Worm (Caenorhabditis elegans) whole organism, young adult: ENCODE results near the gene F19B10.1.

Experiments used
- ama-1 ChIP-seq, 3 experiments: fragments of 150-350 bp in 1 of 3; sonication (generic microtip) in 2 of 3; optimal IDR thresholded peaks; 2 replicates each; lab custom pipeline; 2014 to 2018; ENCODE audit warnings: missing biosample characterization in 2 of 3, missing genetic modification characterization in 2 of 3, missing genetic modification reagents in 2 of 3
- attf-5 ChIP-seq: fragments of 200-800 bp; sonication (Bioruptor generic); optimal IDR thresholded peaks from 2 replicates; lab custom pipeline; 2018; ENCODE audit warnings: mild to moderate bottlenecking, missing genetic modification characterization, missing compliant biosample characterization
- dpl-1 ChIP-seq: fragments of 150-350 bp; optimal IDR thresholded peaks from 2 replicates; lab custom pipeline; 2014; ENCODE audit warnings: missing biosample characterization, missing genetic modification reagents, missing genetic modification characterization
- hmg-1.2 ChIP-seq: fragments of 200-800 bp; sonication (Bioruptor generic); IDR thresholded peaks from 2 replicates; pipeline ENCODE4 v1.3.6; 2022; ENCODE audit warnings: missing genetic modification reagents, missing genetic modification characterization, missing compliant biosample characterization

ce11 chrII:3714595-3714994, 31.6 kb downstream of the F19B10.1 start, which contains the start of gene srh-100:
- TF ChIP-seq ama-1 (optimal IDR thresholded peaks at IDR 0.05; lab: Kevin White, UChicago) (no peak), ama-1 (GFP tag; optimal IDR thresholded peaks at IDR 0.05; lab: Kevin White, UChicago) (no peak), hmg-1.2 (no peak), attf-5 (GFP tag; lab: Kevin White, UChicago) (no peak), dpl-1 (GFP tag; lab: Kevin White, UChicago) (no peak)
